Fruit fly (Drosophila melanogaster): ENCODE data around the gene mfas.

- TF ChIP-seq CG8478 (optimal IDR thresholded peaks at IDR 0.05), result no peak
- no peak for TF ChIP-seq pan (optimal IDR thresholded peaks at IDR 0.05)
- no peak for TF ChIP-seq Dll (optimal IDR thresholded peaks at IDR 0.05)
- TF ChIP-seq usp (GFP tag; optimal IDR thresholded peaks at IDR 0.05), result no peak
These were observed 16.4 kb downstream of the mfas start, which contains the start of gene CG10005 for dm6 chr3R:11976556-11977335.
